Worm (Caenorhabditis elegans) whole organism, mixed stage, embryonic: Measurements from ENCODE around the gene mrps-35.

ENCODE experiments used
- cnd-1 ChIP-seq: fragments of 200-800 bp; sonication (Bioruptor generic); optimal IDR thresholded peaks from 2 replicates; lab custom pipeline; 2018; ENCODE audit warnings: mild to moderate bottlenecking, missing genetic modification characterization, missing compliant biosample characterization
- lsy-2 ChIP-seq: fragments of 150-350 bp; optimal IDR thresholded peaks from 2 replicates; lab custom pipeline; 2014; ENCODE audit warnings: missing biosample characterization, missing genetic modification characterization
- nhr-76 ChIP-seq: sonication (generic microtip); optimal IDR thresholded peaks from 2 replicates; lab custom pipeline; 2017; ENCODE audit warnings: missing biosample characterization, missing genetic modification characterization
- pha-4 ChIP-seq: fragments of 150-350 bp; optimal IDR thresholded peaks from 2 replicates; lab custom pipeline; 2018; ENCODE audit warnings: missing biosample characterization, missing genetic modification reagents, missing genetic modification characterization
- sem-2 ChIP-seq: fragments of 200-800 bp; sonication (Bioruptor generic); optimal IDR thresholded peaks from 2 replicates; lab custom pipeline; 2018; ENCODE audit warnings: mild to moderate bottlenecking, missing genetic modification characterization, missing compliant biosample characterization
- snpc-4 ChIP-seq: fragments of 150-350 bp; optimal IDR thresholded peaks from 2 replicates; lab custom pipeline; 2014; ENCODE audit warnings: missing biosample characterization, missing genetic modification characterization
- unc-39 ChIP-seq: fragments of 150-350 bp; optimal IDR thresholded peaks from 2 replicates; lab custom pipeline; 2014; ENCODE audit warnings: missing biosample characterization, missing genetic modification characterization
- unc-62 ChIP-seq: fragments of 150-350 bp; optimal IDR thresholded peaks from 2 replicates; lab custom pipeline; 2014; ENCODE audit warnings: missing biosample characterization, missing genetic modification reagents, missing genetic modification characterization

DNA sequence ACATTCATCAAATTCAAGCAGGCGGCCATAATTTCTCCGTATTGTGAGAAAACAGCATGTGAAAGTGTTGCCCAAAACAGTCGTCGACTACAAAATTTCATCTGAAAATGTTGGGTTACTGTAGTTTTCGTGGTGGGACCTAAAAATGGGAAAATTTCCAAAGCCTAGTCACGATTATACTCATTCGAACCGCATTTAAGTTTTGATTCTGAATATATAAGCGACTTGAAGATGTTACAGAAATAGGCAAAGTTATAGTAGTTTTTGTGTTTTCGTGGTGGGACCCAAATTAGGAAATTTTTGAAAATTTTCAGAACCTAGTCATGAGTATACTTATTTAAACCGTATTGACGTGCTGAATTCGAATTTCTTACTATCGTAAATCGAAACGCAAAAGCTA, 3.2 kb upstream of the mrps-35 start, which contains the start of gene Y39B6A.41:
- TF ChIP-seq snpc-4 (tag; lab: Kevin White, UChicago) = no peak
- no peak for TF ChIP-seq lsy-2 (tag; lab: Kevin White, UChicago)
- TF ChIP-seq pha-4 = no peak
- no peak for TF ChIP-seq unc-62 (GFP tag; lab: Kevin White, UChicago)
- no peak for TF ChIP-seq nhr-76 (tag; lab: Kevin White, UChicago)
- TF ChIP-seq unc-39 = no peak
- no peak for TF ChIP-seq cnd-1 (tag; lab: Kevin White, UChicago)
- no peak for TF ChIP-seq sem-2 (GFP tag; lab: Kevin White, UChicago)
